In the genomic region with DNA sequence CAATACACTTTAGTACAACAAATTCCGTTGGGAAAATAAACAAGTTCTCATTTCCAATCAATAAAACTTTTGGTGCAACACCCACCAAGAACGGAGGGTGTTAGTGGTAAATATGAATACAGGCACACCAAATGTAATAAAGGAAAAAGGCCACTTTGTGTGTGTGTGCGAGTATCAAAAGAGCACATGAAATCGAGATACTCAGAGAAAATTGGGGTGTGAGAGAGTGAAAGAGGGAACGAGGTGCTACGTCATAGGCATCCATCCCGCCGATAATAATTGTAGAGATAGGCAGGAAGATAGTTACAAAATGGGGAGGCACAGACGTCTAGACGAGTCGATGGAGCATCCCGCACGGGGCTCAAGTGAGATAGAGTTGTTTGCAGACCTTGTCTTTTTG, we compare ENCODE assay signal across 4 worm cellular contexts.
TF ChIP-seq lines count a peak whose summit lies in the region.

No protein-coding gene starts in this region.

TF ChIP-seq in whole organism, L2 larva, 48 proteins besides CTCF, POLR2A, EP300 and RAD21 (continues in another document):
- TF ChIP-seq lin-39 (tag; optimal IDR thresholded peaks at IDR 0.05; lab: Kevin White, UChicago) (no peak), nhr-77 (tag; optimal IDR thresholded peaks at IDR 0.05; lab: Kevin White, UChicago) (no peak), dmd-4 (tag; optimal IDR thresholded peaks at IDR 0.05; lab: Kevin White, UChicago) (no peak), R02D3.7 (tag; optimal IDR thresholded peaks at IDR 0.05; lab: Kevin White, UChicago) (no peak), crh-2 (tag; optimal IDR thresholded peaks at IDR 0.05; lab: Kevin White, UChicago) (peak; percentile 39), lin-13 (GFP tag; optimal IDR thresholded peaks at IDR 0.05; lab: Kevin White, UChicago) (no peak), sma-9 (GFP tag; optimal IDR thresholded peaks at IDR 0.05; lab: Kevin White, UChicago) (peak; percentile 42), sma-9 (tag; optimal IDR thresholded peaks at IDR 0.05; lab: Kevin White, UChicago) (no peak), alr-1 (tag; optimal IDR thresholded peaks at IDR 0.05; lab: Kevin White, UChicago) (no peak), F13H6.1 (tag; optimal IDR thresholded peaks at IDR 0.05; lab: Kevin White, UChicago) (peak; percentile 67), Y55F3AM.14 (GFP tag; optimal IDR thresholded peaks at IDR 0.05; lab: Kevin White, UChicago) (no peak), ztf-1 (GFP tag; conservative IDR thresholded peaks at IDR 0.05; lab: Robert Waterston, UW) (no peak), nhr-237 (tag; optimal IDR thresholded peaks at IDR 0.05; lab: Kevin White, UChicago) (no peak), lin-11 (tag; optimal IDR thresholded peaks at IDR 0.05; lab: Kevin White, UChicago) (no peak), C34F6.9 (tag; optimal IDR thresholded peaks at IDR 0.05; lab: Kevin White, UChicago) (peak; percentile 32), ztf-4 (tag; optimal IDR thresholded peaks at IDR 0.05; lab: Kevin White, UChicago) (no peak), nhr-6 (tag; optimal IDR thresholded peaks at IDR 0.05; lab: Kevin White, UChicago) (no peak), elt-1 (tag; optimal IDR thresholded peaks at IDR 0.05; lab: Kevin White, UChicago) (no peak), unc-62 (GFP tag; optimal IDR thresholded peaks at IDR 0.05; lab: Kevin White, UChicago) (no peak), ztf-11 (tag; optimal IDR thresholded peaks at IDR 0.05; lab: Kevin White, UChicago) (no peak), unc-55 (GFP tag; optimal IDR thresholded peaks at IDR 0.05; lab: Kevin White, UChicago) (peak; percentile 28), ama-1 (optimal IDR thresholded peaks at IDR 0.05; lab: Kevin White, UChicago) (no peak), nhr-23 (tag; optimal IDR thresholded peaks at IDR 0.05; lab: Kevin White, UChicago) (no peak)

TF ChIP-seq in whole organism, L4 larva, 104 proteins besides CTCF, POLR2A, EP300 and RAD21:
- TF ChIP-seq mep-1 (tag; optimal IDR thresholded peaks at IDR 0.05; lab: Kevin White, UChicago) (peak; percentile 20), nhr-28 (tag; optimal IDR thresholded peaks at IDR 0.05; lab: Kevin White, UChicago) (peak; percentile 64), fos-1 (tag; optimal IDR thresholded peaks at IDR 0.05; lab: Kevin White, UChicago) (no peak), attf-4 (tag; optimal IDR thresholded peaks at IDR 0.05; lab: Kevin White, UChicago) (no peak), rbr-2 (tag; optimal IDR thresholded peaks at IDR 0.05; lab: Kevin White, UChicago) (peak; percentile 2), dve-1 (tag; optimal IDR thresholded peaks at IDR 0.05; lab: Kevin White, UChicago; ENCODE audit: insufficient read depth) (peak; percentile 63), lsy-2 (tag; optimal IDR thresholded peaks at IDR 0.05; lab: Kevin White, UChicago) (peak in 1 of 2 experiments; percentile 1), unc-62 (GFP tag; optimal IDR thresholded peaks at IDR 0.05 in 1 of 2; lab: Kevin White, UChicago) (peak in 1 of 2 experiments; percentile 42), unc-62 (tag; optimal IDR thresholded peaks at IDR 0.05; lab: Kevin White, UChicago) (no peak), daf-16 (GFP tag; optimal IDR thresholded peaks at IDR 0.05; lab: Kevin White, UChicago) (no peak), daf-16 (tag; optimal IDR thresholded peaks at IDR 0.05; lab: Kevin White, UChicago) (peak; percentile 74), hlh-11 (tag; optimal IDR thresholded peaks at IDR 0.05; lab: Kevin White, UChicago) (peak; percentile 77), dmd-9 (GFP tag; IDR thresholded peaks at IDR 0.05; lab: Robert Waterston, UW) (no peak), F10B5.3 (tag; optimal IDR thresholded peaks at IDR 0.05; lab: Kevin White, UChicago) (no peak), mdl-1 (tag; optimal IDR thresholded peaks at IDR 0.05; lab: Kevin White, UChicago) (peak in 1 of 2 experiments; percentile 34), mes-2 (tag; optimal IDR thresholded peaks at IDR 0.05; lab: Kevin White, UChicago; ENCODE audit: poor library complexity, severe bottlenecking) (peak; percentile 36), aha-1 (tag; lab: Kevin White, UChicago) (peak; percentile 84), nhr-77 (tag; optimal IDR thresholded peaks at IDR 0.05; lab: Kevin White, UChicago) (no peak), dmd-6 (GFP tag; IDR thresholded peaks at IDR 0.05; lab: Robert Waterston, UW) (peak; percentile 61), hmg-1.1 (GFP tag; IDR thresholded peaks at IDR 0.05; lab: Robert Waterston, UW) (0 out of 2 replicates have a peak, but pooled peaks have one; percentile 10)

TF ChIP-seq in whole organism, late embryonic, 69 proteins besides CTCF, POLR2A, EP300 and RAD21:
- no peak for TF ChIP-seq ceh-45 (GFP tag; IDR thresholded peaks at IDR 0.05; lab: Robert Waterston, UW)
- TF ChIP-seq hlh-13 (GFP tag; optimal IDR thresholded peaks at IDR 0.05; lab: Kevin White, UChicago) = no peak
- no peak for TF ChIP-seq K02D7.2 (tag; optimal IDR thresholded peaks at IDR 0.05; lab: Kevin White, UChicago)
- no peak for TF ChIP-seq lim-6 (tag; optimal IDR thresholded peaks at IDR 0.05; lab: Kevin White, UChicago)
- peak; percentile 34 for TF ChIP-seq nfya-1 (tag; optimal IDR thresholded peaks at IDR 0.05; lab: Kevin White, UChicago)
- TF ChIP-seq tbx-2 (tag; optimal IDR thresholded peaks at IDR 0.05; lab: Kevin White, UChicago) = peak; percentile 62
- peak; percentile 39 for TF ChIP-seq dve-1 (tag; optimal IDR thresholded peaks at IDR 0.05; lab: Kevin White, UChicago)
- TF ChIP-seq ceh-9 (tag; optimal IDR thresholded peaks at IDR 0.05; lab: Kevin White, UChicago) = no peak
- no peak for TF ChIP-seq ceh-14 (tag; optimal IDR thresholded peaks at IDR 0.05; lab: Kevin White, UChicago)
- peak; percentile 26 for TF ChIP-seq unc-55 (GFP tag; optimal IDR thresholded peaks at IDR 0.05; lab: Kevin White, UChicago)
- peak; percentile 12 for TF ChIP-seq ceh-34 (tag; optimal IDR thresholded peaks at IDR 0.05; lab: Kevin White, UChicago)
- no peak for TF ChIP-seq ahr-1 (tag; optimal IDR thresholded peaks at IDR 0.05; lab: Kevin White, UChicago)
- TF ChIP-seq elt-2 (tag; optimal IDR thresholded peaks at IDR 0.05; lab: Kevin White, UChicago) = peak; percentile 91
- TF ChIP-seq zip-5 (tag; optimal IDR thresholded peaks at IDR 0.05; lab: Kevin White, UChicago) = no peak
- TF ChIP-seq C08G9.2 (tag; optimal IDR thresholded peaks at IDR 0.05; lab: Kevin White, UChicago) = no peak
- TF ChIP-seq ceh-18 (tag; optimal IDR thresholded peaks at IDR 0.05; lab: Kevin White, UChicago) = peak; percentile 53
- TF ChIP-seq unc-42 (tag; optimal IDR thresholded peaks at IDR 0.05; lab: Kevin White, UChicago) = peak; percentile 54
- TF ChIP-seq ceh-2 (tag; optimal IDR thresholded peaks at IDR 0.05; lab: Kevin White, UChicago) = peak; percentile 61
- peak; percentile 30 for TF ChIP-seq F13H6.1 (tag; optimal IDR thresholded peaks at IDR 0.05; lab: Kevin White, UChicago)
- TF ChIP-seq K09A11.1 (tag; optimal IDR thresholded peaks at IDR 0.05; lab: Kevin White, UChicago; ENCODE audit: insufficient read depth) = no peak
- peak; percentile 70 for TF ChIP-seq ref-2 (tag; optimal IDR thresholded peaks at IDR 0.05; lab: Kevin White, UChicago)

TF ChIP-seq in whole organism, mixed stage, embryonic, 35 proteins besides CTCF, POLR2A, EP300 and RAD21:
- peak; percentile 33 for TF ChIP-seq unc-120 (tag; optimal IDR thresholded peaks at IDR 0.05; lab: Kevin White, UChicago; ENCODE audit: poor library complexity, severe bottlenecking)
- TF ChIP-seq flh-1 (GFP tag; optimal IDR thresholded peaks at IDR 0.05; lab: Kevin White, UChicago) = no peak
- no peak for TF ChIP-seq tbx-8 (GFP tag; optimal IDR thresholded peaks at IDR 0.05; lab: Kevin White, UChicago)
- peak; percentile 26 for TF ChIP-seq hlh-1 (tag; optimal IDR thresholded peaks at IDR 0.05; lab: Kevin White, UChicago)
- no peak for TF ChIP-seq zip-8 (tag; optimal IDR thresholded peaks at IDR 0.05; lab: Kevin White, UChicago)
- TF ChIP-seq lsy-2 (tag; optimal IDR thresholded peaks at IDR 0.05; lab: Kevin White, UChicago) = no peak
- TF ChIP-seq pha-4 (tag; optimal IDR thresholded peaks at IDR 0.05; lab: Kevin White, UChicago) = peak; percentile 52
- TF ChIP-seq ham-2 (GFP tag; optimal IDR thresholded peaks at IDR 0.05; lab: Kevin White, UChicago) = no peak
- no peak for TF ChIP-seq ceh-83 (GFP tag; optimal IDR thresholded peaks at IDR 0.05; lab: Kevin White, UChicago)
- peak; percentile 47 for TF ChIP-seq sptf-1 (tag; optimal IDR thresholded peaks at IDR 0.05; lab: Kevin White, UChicago)
- TF ChIP-seq sem-2 (GFP tag; optimal IDR thresholded peaks at IDR 0.05; lab: Kevin White, UChicago) = no peak
- TF ChIP-seq cnd-1 (tag; optimal IDR thresholded peaks at IDR 0.05; lab: Kevin White, UChicago) = no peak
- TF ChIP-seq blmp-1 (tag; optimal IDR thresholded peaks at IDR 0.05; lab: Kevin White, UChicago) = no peak
- TF ChIP-seq ces-1 (GFP tag; optimal IDR thresholded peaks at IDR 0.05; lab: Kevin White, UChicago) = peak; percentile 89
- no peak for TF ChIP-seq ztf-11 (tag; optimal IDR thresholded peaks at IDR 0.05; lab: Kevin White, UChicago)
- TF ChIP-seq bed-3 (GFP tag; optimal IDR thresholded peaks at IDR 0.05; lab: Kevin White, UChicago) = no peak
- no peak for TF ChIP-seq drap-1 (GFP tag; optimal IDR thresholded peaks at IDR 0.05; lab: Kevin White, UChicago)
- no peak for TF ChIP-seq lin-32 (GFP tag; optimal IDR thresholded peaks at IDR 0.05; lab: Kevin White, UChicago)
- peak; percentile 37 for TF ChIP-seq mls-2 (tag; optimal IDR thresholded peaks at IDR 0.05; lab: Kevin White, UChicago)
- TF ChIP-seq nhr-237 (tag; optimal IDR thresholded peaks at IDR 0.05; lab: Kevin White, UChicago) = no peak
- peak; percentile 37 for TF ChIP-seq unc-62 (GFP tag; optimal IDR thresholded peaks at IDR 0.05; lab: Kevin White, UChicago)
- no peak for TF ChIP-seq lin-13 (tag; optimal IDR thresholded peaks at IDR 0.05; lab: Kevin White, UChicago)
- no peak for TF ChIP-seq nhr-2 (tag; optimal IDR thresholded peaks at IDR 0.05; lab: Kevin White, UChicago)
- TF ChIP-seq ceh-39 (tag; optimal IDR thresholded peaks at IDR 0.05; lab: Kevin White, UChicago) = peak; percentile 54
